Worm (Caenorhabditis elegans) whole organism, young adult: Measurements from ENCODE around the gene cest-2.2.

Source experiments
- B0019.2 ChIP-seq: fragments of 200-800 bp; sonication (Bioruptor generic); conservative IDR thresholded peaks from 2 replicates; pipeline ENCODE4 v1.3.6; 2022; ENCODE audit warnings: missing genetic modification reagents, missing genetic modification characterization, missing compliant biosample characterization
- B0336.3 ChIP-seq: fragments of 200-800 bp; sonication (Bioruptor generic); IDR thresholded peaks from 2 replicates; pipeline ENCODE4 v1.3.6; 2022; ENCODE audit warnings: missing genetic modification characterization, missing compliant biosample characterization
- F39B2.1 ChIP-seq: fragments of 200-800 bp; sonication (Bioruptor generic); IDR thresholded peaks from 2 replicates; pipeline ENCODE4 v1.3.6; 2022; ENCODE audit warnings: missing genetic modification reagents, missing genetic modification characterization, missing compliant biosample characterization
- F49E8.2 ChIP-seq: sonication (generic microtip); optimal IDR thresholded peaks from 3 replicates; lab custom pipeline; 2017; ENCODE audit warnings: missing genetic modification characterization, mild to moderate bottlenecking, missing compliant biosample characterization, antibody characterized with exemption, moderate library complexity; ENCODE audit not compliant: insufficient read depth
- F52B5.7 ChIP-seq: sonication (generic microtip); optimal IDR thresholded peaks from 2 replicates; lab custom pipeline; 2016; ENCODE audit warnings: mild to moderate bottlenecking, missing genetic modification characterization, missing compliant biosample characterization
- F57A8.1 ChIP-seq: fragments of 200-800 bp; sonication (Bioruptor generic); optimal IDR thresholded peaks from 2 replicates; lab custom pipeline; 2018; ENCODE audit warnings: mild to moderate bottlenecking, missing genetic modification characterization, moderate library complexity, missing compliant biosample characterization
- T07F8.4 ChIP-seq: sonication (generic microtip); optimal IDR thresholded peaks from 2 replicates; lab custom pipeline; 2016; ENCODE audit warnings: mild to moderate bottlenecking, missing genetic modification characterization, moderate library complexity, missing compliant biosample characterization
- Y56A3A.18 ChIP-seq: fragments of 200-800 bp; sonication (Bioruptor generic); IDR thresholded peaks from 2 replicates; pipeline ENCODE4 v1.3.6; 2022; ENCODE audit warnings: missing genetic modification reagents, missing genetic modification characterization, missing compliant biosample characterization
- Y67H2A.10 ChIP-seq: fragments of 200-800 bp; sonication (Bioruptor generic); conservative IDR thresholded peaks from 2 replicates; pipeline ENCODE4 v1.3.6; 2022; ENCODE audit warnings: missing genetic modification reagents, missing genetic modification characterization, missing compliant biosample characterization
- ZK185.1 ChIP-seq: sonication (generic microtip); optimal IDR thresholded peaks from 2 replicates; lab custom pipeline; 2016; ENCODE audit warnings: mild to moderate bottlenecking, missing genetic modification characterization, missing compliant biosample characterization; ENCODE audit not compliant: poor library complexity, severe bottlenecking
- akir-1 ChIP-seq: fragments of 200-800 bp; sonication (Bioruptor generic); optimal IDR thresholded peaks from 2 replicates; lab custom pipeline; 2018; ENCODE audit warnings: mild to moderate bottlenecking, missing genetic modification characterization, moderate library complexity, missing compliant biosample characterization
- atf-7 ChIP-seq: sonication (generic microtip); optimal IDR thresholded peaks from 2 replicates; lab custom pipeline; 2017; ENCODE audit warnings: mild to moderate bottlenecking, missing genetic modification characterization, missing compliant biosample characterization
- athp-1 ChIP-seq: sonication (generic microtip); optimal IDR thresholded peaks from 2 replicates; lab custom pipeline; 2017; ENCODE audit warnings: mild to moderate bottlenecking, missing genetic modification characterization, missing compliant biosample characterization
- attf-3 ChIP-seq: fragments of 200-800 bp; sonication (Bioruptor generic); conservative IDR thresholded peaks from 2 replicates; pipeline ENCODE4 v1.3.6; 2022; ENCODE audit warnings: missing genetic modification reagents, missing genetic modification characterization, missing compliant biosample characterization
- bed-1 ChIP-seq: fragments of 200-800 bp; sonication (Bioruptor generic); IDR thresholded peaks from 2 replicates; pipeline ENCODE4 v1.3.6; 2022; ENCODE audit warnings: missing genetic modification reagents, missing genetic modification characterization, missing compliant biosample characterization
- bed-2 ChIP-seq: fragments of 200-800 bp; sonication (Bioruptor generic); IDR thresholded peaks from 2 replicates; pipeline ENCODE4 v1.3.6; 2022; ENCODE audit warnings: missing genetic modification reagents, missing genetic modification characterization, missing compliant biosample characterization
- cebp-1 ChIP-seq, 2 experiments: fragments of 200-800 bp in 1 of 2; sonication (Bioruptor generic) in 1 of 2; sonication (generic microtip) in 1 of 2; IDR thresholded peaks in 1 of 2; optimal IDR thresholded peaks in 1 of 2; 2 replicates each; pipeline versions ENCODE4 v1.3.6 to Lab custom; 2017 to 2022; ENCODE audit warnings: missing compliant biosample characterization in 2 of 2, missing genetic modification characterization in 2 of 2, mild to moderate bottlenecking in 1 of 2, missing genetic modification reagents in 1 of 2, moderate library complexity in 1 of 2
- cebp-2 ChIP-seq: fragments of 200-800 bp; sonication (Bioruptor generic); IDR thresholded peaks from 2 replicates; pipeline ENCODE4 v1.3.6; 2022; ENCODE audit warnings: missing genetic modification characterization, missing compliant biosample characterization
- ceh-91 ChIP-seq: fragments of 200-800 bp; sonication (Bioruptor generic); IDR thresholded peaks from 2 replicates; pipeline ENCODE4 v1.3.6; 2022; ENCODE audit warnings: missing genetic modification reagents, missing genetic modification characterization, missing compliant biosample characterization
- chd-7 ChIP-seq: sonication (generic microtip); optimal IDR thresholded peaks from 2 replicates; lab custom pipeline; 2016; ENCODE audit warnings: mild to moderate bottlenecking, missing genetic modification characterization, moderate library complexity, missing compliant biosample characterization
- egl-18 ChIP-seq: fragments of 200-800 bp; sonication (Bioruptor generic); IDR thresholded peaks from 2 replicates; pipeline ENCODE4 v1.3.6; 2022; ENCODE audit warnings: missing genetic modification reagents, missing genetic modification characterization, missing compliant biosample characterization
- hlh-12 ChIP-seq: sonication (generic microtip); optimal IDR thresholded peaks from 2 replicates; lab custom pipeline; 2016; ENCODE audit warnings: missing genetic modification characterization, missing compliant biosample characterization
- hmg-1.2 ChIP-seq: fragments of 200-800 bp; sonication (Bioruptor generic); IDR thresholded peaks from 2 replicates; pipeline ENCODE4 v1.3.6; 2022; ENCODE audit warnings: missing genetic modification reagents, missing genetic modification characterization, missing compliant biosample characterization
- hrde-1 ChIP-seq: sonication (generic microtip); optimal IDR thresholded peaks from 2 replicates; lab custom pipeline; 2016; ENCODE audit warnings: missing genetic modification characterization, mild to moderate bottlenecking, missing compliant biosample characterization, moderate library complexity, missing genotype, missing genetic modification reagents, borderline replicate concordance
- lag-1 ChIP-seq: fragments of 200-800 bp; sonication (Bioruptor generic); IDR thresholded peaks from 2 replicates; pipeline ENCODE4 v1.3.6; 2022; ENCODE audit warnings: missing genetic modification reagents, missing genetic modification characterization, missing compliant biosample characterization
- lin-26 ChIP-seq: fragments of 200-800 bp; sonication (Bioruptor generic); IDR thresholded peaks from 2 replicates; pipeline ENCODE4 v1.3.6; 2022; ENCODE audit warnings: missing genetic modification reagents, missing genetic modification characterization, missing compliant biosample characterization
- lsl-1 ChIP-seq: fragments of 200-800 bp; sonication (Bioruptor generic); optimal IDR thresholded peaks from 2 replicates; lab custom pipeline; 2018; ENCODE audit warnings: mild to moderate bottlenecking, missing genetic modification characterization, moderate library complexity, missing compliant biosample characterization
- madf-10 ChIP-seq: sonication (generic microtip); optimal IDR thresholded peaks from 2 replicates; lab custom pipeline; 2016; ENCODE audit warnings: mild to moderate bottlenecking, missing genetic modification characterization, missing compliant biosample characterization
- mcd-1 ChIP-seq: fragments of 200-800 bp; sonication (Bioruptor generic); IDR thresholded peaks from 2 replicates; pipeline ENCODE4 v1.3.6; 2022; ENCODE audit warnings: missing genetic modification reagents, missing genetic modification characterization, missing compliant biosample characterization
- nhr-80 ChIP-seq: sonication (generic microtip); optimal IDR thresholded peaks from 2 replicates; lab custom pipeline; 2016; ENCODE audit warnings: missing genetic modification characterization, missing compliant biosample characterization
- pbrm-1 ChIP-seq: fragments of 200-800 bp; sonication (Bioruptor generic); IDR thresholded peaks from 2 replicates; pipeline ENCODE4 v1.3.6; 2022; ENCODE audit warnings: missing genetic modification reagents, missing genetic modification characterization, missing compliant biosample characterization
- rcor-1 ChIP-seq: fragments of 200-800 bp; sonication (Bioruptor generic); IDR thresholded peaks from 2 replicates; pipeline ENCODE4 v1.3.6; 2022; ENCODE audit warnings: missing genetic modification reagents, missing genetic modification characterization, missing compliant biosample characterization
- rpc-1 ChIP-seq, 2 experiments: fragments of 150-350 bp in 1 of 2; sonication (generic microtip) in 1 of 2; optimal IDR thresholded peaks; 2 replicates each; lab custom pipeline; 2014 to 2018; ENCODE audit warnings: missing biosample characterization in 1 of 2, missing genetic modification characterization in 1 of 2, missing genetic modification reagents in 1 of 2, missing genotype in 1 of 2
- snpc-4 ChIP-seq, 5 experiments: fragments of 150-350 bp in 1 of 5; sonication (generic microtip) in 4 of 5; optimal IDR thresholded peaks; 2 replicates each; lab custom pipeline; 2014 to 2018; ENCODE audit warnings: missing genetic modification characterization in 5 of 5, missing biosample characterization in 3 of 5, antibody characterized with exemption in 2 of 5, mild to moderate bottlenecking in 2 of 5, missing compliant biosample characterization in 2 of 5, missing genotype in 2 of 5, moderate library complexity in 2 of 5, missing genetic modification reagents in 1 of 5
- tlf-1 ChIP-seq: fragments of 200-800 bp; sonication (Bioruptor generic); optimal IDR thresholded peaks from 2 replicates; lab custom pipeline; 2018; ENCODE audit warnings: mild to moderate bottlenecking, missing genetic modification characterization, missing compliant biosample characterization
- ztf-18 ChIP-seq: sonication (generic microtip); optimal IDR thresholded peaks from 2 replicates; lab custom pipeline; 2016; ENCODE audit warnings: missing genotype, mild to moderate bottlenecking, missing genetic modification characterization, missing compliant biosample characterization
- ztf-22 ChIP-seq: fragments of 200-800 bp; sonication (Bioruptor generic); optimal IDR thresholded peaks from 2 replicates; lab custom pipeline; 2018; ENCODE audit warnings: mild to moderate bottlenecking, missing genetic modification characterization, moderate library complexity, missing compliant biosample characterization
- ztf-26 ChIP-seq: sonication (generic microtip); optimal IDR thresholded peaks from 2 replicates; lab custom pipeline; 2017; ENCODE audit warnings: missing genetic modification characterization, missing compliant biosample characterization

Gene cest-2.2

ce11 chrV:14200086-14200485 is 24.9 kb upstream of the cest-2.2 start (continued):
- TF ChIP-seq B0019.2 (GFP tag; lab: Robert Waterston, UW) = no peak
- no peak for TF ChIP-seq attf-3 (GFP tag; lab: Robert Waterston, UW)
- peak; percentile 83 for TF ChIP-seq B0336.3 (GFP tag; lab: Robert Waterston, UW)
- TF ChIP-seq snpc-4 (GFP tag; optimal IDR thresholded peaks at IDR 0.05; lab: Kevin White, UChicago) = no peak
- TF ChIP-seq snpc-4 (tag; optimal IDR thresholded peaks at IDR 0.05; lab: Kevin White, UChicago) = peak; percentile 38 to 69 (median 57)
- TF ChIP-seq rcor-1 = peak; percentile 57
- no peak for TF ChIP-seq F49E8.2 (tag; lab: Kevin White, UChicago)
- peak; percentile 78 for TF ChIP-seq mcd-1 (GFP tag; lab: Robert Waterston, UW)
- TF ChIP-seq Y67H2A.10 (GFP tag; lab: Robert Waterston, UW) = 0 out of 2 replicates have a peak, but pooled peaks have one; percentile 6
- peak; percentile 95 for TF ChIP-seq nhr-80 (tag; lab: Kevin White, UChicago)
- no peak for TF ChIP-seq bed-2 (GFP tag; lab: Robert Waterston, UW)
- peak; percentile 50 for TF ChIP-seq ZK185.1 (tag; lab: Kevin White, UChicago)
- TF ChIP-seq atf-7 (tag; lab: Kevin White, UChicago) = peak; percentile 93
- TF ChIP-seq madf-10 (tag; lab: Kevin White, UChicago) = peak; percentile 77
- no peak for TF ChIP-seq akir-1 (GFP tag; lab: Kevin White, UChicago)
- TF ChIP-seq pbrm-1 (GFP tag; lab: Robert Waterston, UW) = peak; percentile 82
- peak; percentile 66; the same call in 1 of the 2 replicates for TF ChIP-seq lin-26 (GFP tag; lab: Robert Waterston, UW)
- peak; percentile 77 for TF ChIP-seq ztf-18 (tag; lab: Kevin White, UChicago)
- TF ChIP-seq F52B5.7 (tag; lab: Kevin White, UChicago) = no peak
- TF ChIP-seq ztf-26 (tag; lab: Kevin White, UChicago) = peak; percentile 83
- TF ChIP-seq hlh-12 = no peak
- no peak for TF ChIP-seq rpc-1 (optimal IDR thresholded peaks at IDR 0.05; lab: Kevin White, UChicago)
- TF ChIP-seq rpc-1 (tag; optimal IDR thresholded peaks at IDR 0.05; lab: Kevin White, UChicago) = no peak
- no peak for TF ChIP-seq Y56A3A.18
- TF ChIP-seq tlf-1 (GFP tag; lab: Kevin White, UChicago) = peak; percentile 68
- TF ChIP-seq ztf-22 (GFP tag; lab: Kevin White, UChicago) = peak; percentile 82
- no peak for TF ChIP-seq bed-1 (GFP tag; lab: Robert Waterston, UW)
- no peak for TF ChIP-seq F57A8.1 (GFP tag; lab: Kevin White, UChicago)
- peak; percentile 41 for TF ChIP-seq athp-1 (tag; lab: Kevin White, UChicago)
- TF ChIP-seq cebp-2 = no peak
- TF ChIP-seq T07F8.4 (tag; lab: Kevin White, UChicago) = peak; percentile 16
- peak; percentile 96 for TF ChIP-seq hmg-1.2 (GFP tag; lab: Robert Waterston, UW)
- no peak for TF ChIP-seq F39B2.1 (GFP tag; lab: Robert Waterston, UW)
- TF ChIP-seq hrde-1 = no peak
- peak; percentile 87 for TF ChIP-seq chd-7 (tag; lab: Kevin White, UChicago)
- TF ChIP-seq lsl-1 (GFP tag; lab: Kevin White, UChicago) = no peak
- no peak for TF ChIP-seq lag-1 (GFP tag; lab: Robert Waterston, UW)
- TF ChIP-seq ceh-91 (GFP tag; lab: Robert Waterston, UW) = no peak
- TF ChIP-seq egl-18 = no peak
- peak; percentile 100 for TF ChIP-seq cebp-1 (GFP tag; IDR thresholded peaks at IDR 0.05; lab: Robert Waterston, UW)
- peak; percentile 100 for TF ChIP-seq cebp-1 (tag; optimal IDR thresholded peaks at IDR 0.05; lab: Kevin White, UChicago)
